Fruit fly (Drosophila melanogaster): ENCODE results near the gene CG7968.

Gene CG7968

DNA sequence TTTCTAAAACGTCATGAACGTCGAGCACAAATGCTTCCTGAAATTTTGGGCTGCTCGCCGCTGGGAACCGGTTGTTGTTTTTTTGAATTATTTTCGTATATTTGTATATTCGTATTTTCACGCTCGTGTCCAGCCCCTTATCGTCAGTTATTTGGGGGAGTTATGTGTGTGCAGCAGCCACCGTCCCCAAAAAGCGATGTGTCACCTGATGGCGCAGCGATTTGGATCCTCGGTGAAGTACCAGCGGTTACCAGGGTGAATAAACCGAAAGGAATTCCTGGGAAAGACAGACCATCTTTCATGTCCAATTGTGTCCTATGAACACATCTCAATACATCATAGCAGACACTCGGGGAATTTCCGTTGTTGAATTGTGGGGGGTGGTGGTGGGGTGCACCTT, 29.0 kb upstream of the CG7968 start:
- TF ChIP-seq CG8478 (optimal IDR thresholded peaks at IDR 0.05) = no peak
- no peak for TF ChIP-seq psq (optimal IDR thresholded peaks at IDR 0.05)
- TF ChIP-seq EcR (GFP tag; optimal IDR thresholded peaks at IDR 0.05) = no peak
- no peak for TF ChIP-seq usp (GFP tag; optimal IDR thresholded peaks at IDR 0.05)
- no peak for TF ChIP-seq pan (optimal IDR thresholded peaks at IDR 0.05)
- TF ChIP-seq Dll (optimal IDR thresholded peaks at IDR 0.05) = no peak

DNA sequence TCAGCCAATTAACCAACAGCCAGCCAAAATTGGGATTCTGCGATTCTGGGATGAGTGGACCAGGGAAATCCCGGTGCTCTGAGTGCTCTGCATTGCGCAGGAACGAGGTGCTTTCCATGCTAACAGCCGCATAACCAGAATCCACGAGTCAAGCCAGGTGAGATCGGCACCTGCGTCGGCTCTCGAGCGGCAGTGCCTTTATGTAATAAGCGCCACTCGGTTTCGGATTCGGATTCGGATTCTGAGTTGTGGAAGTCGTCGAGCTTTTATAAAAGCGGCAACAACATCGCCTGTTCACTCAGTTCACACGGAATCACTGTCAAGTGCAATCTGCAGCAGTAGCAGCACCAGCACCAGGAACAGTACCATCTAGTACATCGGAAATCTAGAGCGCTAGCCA, 28.3 kb upstream of the CG7968 start, which contains the start of gene b:
TSS of gene b (plus strand) at position 301 of the 400 bp plus-strand sequence.
- no peak for TF ChIP-seq usp (GFP tag; optimal IDR thresholded peaks at IDR 0.05)
- TF ChIP-seq Dll (optimal IDR thresholded peaks at IDR 0.05) = no peak
- TF ChIP-seq psq (optimal IDR thresholded peaks at IDR 0.05) = no peak
- TF ChIP-seq pan (optimal IDR thresholded peaks at IDR 0.05) = no peak
- TF ChIP-seq EcR (GFP tag; optimal IDR thresholded peaks at IDR 0.05) = no peak
- TF ChIP-seq CG8478 (optimal IDR thresholded peaks at IDR 0.05) = no peak

dm6 chr2L:13827557-13827956, 21.6 kb upstream of the CG7968 start, which contains the start of gene PolG1:
Gene PolG1 (minus strand): TSS chr2L:13827772.
- TF ChIP-seq psq (optimal IDR thresholded peaks at IDR 0.05) (no peak), usp (GFP tag; optimal IDR thresholded peaks at IDR 0.05) (no peak), EcR (GFP tag; optimal IDR thresholded peaks at IDR 0.05) (no peak)

DNA sequence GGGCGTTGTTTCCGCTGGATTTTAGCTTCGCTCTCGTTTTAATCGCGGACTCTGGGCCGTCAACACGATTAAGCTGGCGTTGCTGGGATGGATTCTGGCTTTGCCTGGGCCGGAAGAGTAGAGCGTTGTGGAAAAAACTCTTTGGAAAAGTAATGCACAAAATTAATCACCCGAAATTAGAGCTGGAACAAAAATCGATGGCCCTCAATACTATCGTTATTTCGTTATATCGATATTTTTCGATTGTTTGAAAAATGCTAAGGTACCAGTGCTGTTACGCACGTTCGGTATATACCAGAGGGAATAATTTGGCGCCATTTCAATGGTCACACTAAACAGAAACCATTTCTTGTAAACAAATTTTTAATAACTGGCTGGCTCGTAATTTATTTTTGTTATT, 19.7 kb upstream of the CG7968 start, which contains the start of the genes Arpc1 and Orc5:
TSS of gene Arpc1 (minus strand) at position 202 of the 400 bp plus-strand sequence.
TSS of gene Orc5 (plus strand) at position 298 of the 400 bp plus-strand sequence.
- no peak for TF ChIP-seq pan (optimal IDR thresholded peaks at IDR 0.05)
- TF ChIP-seq EcR (GFP tag; optimal IDR thresholded peaks at IDR 0.05) = no peak
- TF ChIP-seq usp (GFP tag; optimal IDR thresholded peaks at IDR 0.05) = no peak
- TF ChIP-seq Dll (optimal IDR thresholded peaks at IDR 0.05) = no peak
- no peak for TF ChIP-seq CG8478 (optimal IDR thresholded peaks at IDR 0.05)
- no peak for TF ChIP-seq psq (optimal IDR thresholded peaks at IDR 0.05)

DNA sequence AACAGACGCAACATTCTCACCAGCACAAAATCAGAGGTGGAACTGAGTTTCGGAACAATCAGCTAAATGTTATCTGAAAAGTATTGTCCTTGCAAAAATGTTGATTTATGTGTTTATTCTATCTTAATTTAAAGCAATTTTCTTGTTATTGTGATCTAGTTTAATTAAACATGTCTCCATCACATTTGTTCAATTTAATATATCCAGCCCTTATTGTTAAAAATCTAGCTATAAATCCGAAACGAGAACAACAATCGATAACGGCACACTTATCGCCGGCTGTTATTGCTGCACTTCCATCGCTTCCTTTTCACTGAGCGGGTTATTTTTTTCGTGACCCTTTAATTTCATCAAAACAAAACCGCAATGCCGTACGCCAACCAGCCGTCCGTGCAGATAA, 16.1 kb upstream of the CG7968 start, which contains the start of the genes GatC, PolG2 and Polr2C:
TSS of gene GatC (minus strand) at position 48 of the 400 bp plus-strand sequence.
TSS of gene PolG2 (minus strand) at position 48 of the 400 bp plus-strand sequence.
TSS of gene Polr2C (plus strand) at position 280 of the 400 bp plus-strand sequence.
- no peak for TF ChIP-seq pan (optimal IDR thresholded peaks at IDR 0.05)
- TF ChIP-seq CG8478 (optimal IDR thresholded peaks at IDR 0.05) = no peak
- no peak for TF ChIP-seq usp (GFP tag; optimal IDR thresholded peaks at IDR 0.05)
- TF ChIP-seq Dll (optimal IDR thresholded peaks at IDR 0.05) = no peak
- TF ChIP-seq psq (optimal IDR thresholded peaks at IDR 0.05) = no peak
- TF ChIP-seq EcR (GFP tag; optimal IDR thresholded peaks at IDR 0.05) = no peak

DNA sequence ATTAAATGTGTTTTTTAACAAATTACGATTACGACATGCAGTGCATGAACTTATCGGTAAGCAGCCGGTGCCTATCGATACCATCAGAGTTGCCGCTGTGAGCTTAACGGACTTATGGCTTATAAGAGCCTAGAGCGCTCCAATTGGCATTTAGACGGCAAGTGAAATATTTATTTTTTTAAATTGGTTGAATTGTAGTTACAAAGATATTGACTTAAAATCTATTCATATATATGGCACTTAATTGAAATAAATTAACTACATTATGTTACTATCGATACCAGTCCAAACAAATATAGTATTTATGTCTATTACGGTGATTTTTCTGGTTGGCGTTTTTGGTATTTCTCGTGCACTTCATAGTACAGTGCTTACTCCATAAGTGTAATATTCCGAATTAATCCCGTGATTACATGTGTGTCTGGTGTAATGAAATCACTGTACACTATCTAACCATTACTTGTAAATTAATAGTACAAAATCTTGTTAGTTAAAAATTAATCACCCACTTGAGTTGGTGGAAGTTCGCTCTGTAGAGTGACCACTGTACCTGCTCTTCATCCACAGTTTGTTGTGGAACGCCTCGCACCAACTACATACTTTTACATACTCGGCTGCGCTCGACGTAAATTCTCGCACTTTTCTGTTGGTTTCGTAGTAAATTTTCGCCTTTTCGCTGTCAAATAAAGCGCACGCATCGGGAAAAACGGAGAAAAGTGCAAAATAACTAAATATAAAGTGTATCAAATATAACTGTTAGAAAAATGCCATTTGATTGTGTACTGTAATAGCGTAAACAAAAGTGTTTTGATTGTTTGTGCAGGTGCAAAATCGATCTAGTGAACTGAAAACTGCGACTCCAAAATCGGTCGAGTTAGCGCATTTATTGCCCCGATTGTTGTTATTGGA, 13.9 kb upstream of the CG7968 start, which contains the start of the genes mRpS23 and CenG1A:
TSS of gene mRpS23 (minus strand) at position 71 of the 909 bp plus-strand sequence.
TSS of gene CenG1A (plus strand) at position 563 of the 909 bp plus-strand sequence.
- TF ChIP-seq EcR (GFP tag; optimal IDR thresholded peaks at IDR 0.05) (no peak), Dll (optimal IDR thresholded peaks at IDR 0.05) (no peak), CG8478 (optimal IDR thresholded peaks at IDR 0.05) (no peak), psq (optimal IDR thresholded peaks at IDR 0.05) (no peak), usp (GFP tag; optimal IDR thresholded peaks at IDR 0.05) (no peak), pan (optimal IDR thresholded peaks at IDR 0.05) (no peak)

DNA sequence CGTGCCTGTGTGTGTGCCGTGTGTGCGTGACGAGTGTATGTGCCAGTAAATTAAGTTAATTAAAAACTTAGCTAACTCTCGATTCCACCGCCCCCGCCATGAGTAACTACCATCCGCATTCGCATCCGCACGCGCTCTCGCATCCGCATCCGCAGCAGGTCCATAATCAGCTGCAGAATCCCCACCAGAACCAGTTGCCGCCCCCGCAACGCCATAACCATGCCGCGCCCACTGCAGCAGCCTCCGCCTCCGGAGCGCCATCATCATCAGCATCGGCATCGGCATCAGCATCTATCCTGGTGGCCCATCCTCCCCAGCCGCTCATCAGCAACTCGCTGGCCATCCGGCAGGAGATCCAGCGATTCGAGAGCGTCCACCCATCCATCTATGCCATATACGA, 13.2 kb upstream of the CG7968 start:
- TF ChIP-seq usp (GFP tag; optimal IDR thresholded peaks at IDR 0.05) (no peak), EcR (GFP tag; optimal IDR thresholded peaks at IDR 0.05) (no peak), CG8478 (optimal IDR thresholded peaks at IDR 0.05) (no peak), Dll (optimal IDR thresholded peaks at IDR 0.05) (no peak), psq (optimal IDR thresholded peaks at IDR 0.05) (no peak), pan (optimal IDR thresholded peaks at IDR 0.05) (no peak)

DNA sequence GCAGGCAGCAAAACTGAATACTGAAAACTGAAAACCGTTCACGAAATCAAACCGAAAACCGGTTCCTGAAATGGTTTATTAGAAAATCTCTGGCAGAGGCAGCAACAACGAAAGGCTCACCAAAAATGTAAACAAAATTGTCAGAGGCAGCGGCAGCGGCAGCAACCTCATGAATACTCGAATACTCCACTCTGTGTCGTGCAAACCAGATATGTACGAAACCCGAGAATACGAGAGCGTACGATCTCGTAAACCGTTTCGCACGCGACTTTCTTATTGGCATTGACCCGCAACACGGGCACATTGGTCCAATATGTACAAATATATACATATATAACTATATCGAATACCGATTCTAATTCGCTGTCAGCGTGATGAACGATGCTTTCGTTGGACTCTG, 11.6 kb upstream of the CG7968 start:
- TF ChIP-seq EcR (GFP tag; optimal IDR thresholded peaks at IDR 0.05) (no peak), Dll (optimal IDR thresholded peaks at IDR 0.05) (no peak), usp (GFP tag; optimal IDR thresholded peaks at IDR 0.05) (no peak), pan (optimal IDR thresholded peaks at IDR 0.05) (no peak), psq (optimal IDR thresholded peaks at IDR 0.05) (no peak), CG8478 (optimal IDR thresholded peaks at IDR 0.05) (no peak)

DNA sequence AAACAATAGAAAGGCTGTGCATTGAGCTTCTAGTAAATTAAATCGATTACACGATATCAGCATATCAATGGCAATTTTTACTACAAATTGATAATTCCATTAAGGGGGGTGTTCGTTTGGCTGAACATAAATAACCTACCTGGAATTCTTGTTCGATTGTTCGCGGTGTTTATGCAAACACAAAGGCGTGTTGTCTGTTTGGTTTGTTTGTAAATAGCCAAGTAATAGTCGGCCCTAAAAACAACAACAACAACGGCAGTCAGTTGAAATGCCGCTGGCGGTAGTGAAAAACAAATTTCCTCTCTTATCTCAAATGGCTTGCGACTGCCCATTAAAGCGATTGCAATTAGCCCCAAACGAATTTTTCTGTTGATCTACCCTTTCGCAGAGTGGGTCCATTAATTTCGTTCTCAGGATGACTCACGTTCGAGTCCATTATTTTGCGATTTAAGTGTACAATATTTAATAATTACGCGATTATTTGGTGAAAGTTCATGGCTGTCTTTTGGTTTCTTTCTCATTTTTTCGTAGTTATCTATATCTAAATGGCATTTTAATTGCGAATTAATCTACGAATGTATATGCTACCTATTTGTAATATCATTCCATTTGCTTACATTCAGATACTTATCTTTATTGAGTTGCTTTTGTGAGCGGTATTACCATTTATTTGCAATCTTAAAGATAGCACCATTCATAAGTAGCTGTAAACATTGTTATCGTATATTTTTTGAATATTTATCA, 10.4 kb upstream of the CG7968 start:
- no peak for TF ChIP-seq CG8478 (optimal IDR thresholded peaks at IDR 0.05)
- no peak for TF ChIP-seq pan (optimal IDR thresholded peaks at IDR 0.05)
- no peak for TF ChIP-seq usp (GFP tag; optimal IDR thresholded peaks at IDR 0.05)
- no peak for TF ChIP-seq Dll (optimal IDR thresholded peaks at IDR 0.05)
- no peak for TF ChIP-seq psq (optimal IDR thresholded peaks at IDR 0.05)

- TF ChIP-seq Dll (optimal IDR thresholded peaks at IDR 0.05) (no peak), usp (GFP tag; optimal IDR thresholded peaks at IDR 0.05) (no peak), EcR (GFP tag; optimal IDR thresholded peaks at IDR 0.05) (no peak), psq (optimal IDR thresholded peaks at IDR 0.05) (no peak), pan (optimal IDR thresholded peaks at IDR 0.05) (no peak), CG8478 (optimal IDR thresholded peaks at IDR 0.05) (no peak)
Measured at dm6 chr2L:13839744-13840151, 9.5 kb upstream of the CG7968 start.

- TF ChIP-seq usp (GFP tag; optimal IDR thresholded peaks at IDR 0.05) (no peak), Dll (optimal IDR thresholded peaks at IDR 0.05) (no peak), CG8478 (optimal IDR thresholded peaks at IDR 0.05) (no peak), psq (optimal IDR thresholded peaks at IDR 0.05) (no peak), pan (optimal IDR thresholded peaks at IDR 0.05) (no peak), EcR (GFP tag; optimal IDR thresholded peaks at IDR 0.05) (no peak)
Measured at dm6 chr2L:13841508-13841907, 7.7 kb upstream of the CG7968 start, which contains the start of gene CG33307. Gene CG33307 (minus strand): TSS chr2L:13841520.

All from whole organism.